Worm (Caenorhabditis elegans): Measurements from ENCODE around the gene H13N06.2.

DNA sequence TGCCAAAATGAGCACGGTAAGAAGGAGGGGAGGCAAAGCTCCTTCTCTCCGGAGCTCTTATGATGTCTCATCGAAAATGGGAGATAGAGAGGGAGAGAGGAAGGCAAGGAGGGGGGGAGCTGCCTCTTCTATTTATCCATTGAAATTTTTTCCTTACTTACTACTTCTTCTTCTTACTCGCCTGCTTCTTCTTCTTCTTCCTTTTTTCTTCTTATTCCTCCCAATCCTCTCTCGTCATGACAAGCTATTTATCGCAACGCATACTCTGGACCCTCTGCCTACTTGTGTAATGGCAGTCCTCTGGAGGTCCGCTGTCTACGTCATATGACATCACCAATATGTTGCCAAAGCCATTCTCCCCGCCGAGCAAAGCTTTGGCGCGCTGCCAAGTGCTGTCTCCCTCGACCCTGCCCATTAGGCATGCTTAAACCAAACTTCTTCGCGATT, 47.3 kb downstream of the H13N06.2 start:
- TF ChIP-seq unc-130 (GFP tag; optimal IDR thresholded peaks at IDR 0.05), result no peak
- TF ChIP-seq lin-29 (GFP tag; IDR thresholded peaks at IDR 0.05), result no peak
- no peak for TF ChIP-seq snpc-4 (tag; optimal IDR thresholded peaks at IDR 0.05)
- TF ChIP-seq ceh-28 (tag; optimal IDR thresholded peaks at IDR 0.05), result no peak
- TF ChIP-seq daf-8 (GFP tag; IDR thresholded peaks at IDR 0.05), result no peak
- no peak for TF ChIP-seq Y75B8A.6 (GFP tag; IDR thresholded peaks at IDR 0.05)
- no peak for TF ChIP-seq lin-15B (tag; optimal IDR thresholded peaks at IDR 0.05)
- TF ChIP-seq nhr-76 (tag; optimal IDR thresholded peaks at IDR 0.05), result no peak
- TF ChIP-seq mdl-1 (tag; optimal IDR thresholded peaks at IDR 0.05), result no peak

All from whole organism, L4 larva.